Fruit fly (Drosophila melanogaster) whole organism, embryonic: ENCODE measurements around the gene ATPsynG.

ENCODE experiments used
- Asciz ChIP-seq: fragments of 200-800 bp; sonication (Bioruptor generic); optimal IDR thresholded peaks from 2 replicates; lab custom pipeline; 2017; ENCODE audit warnings: missing biosample characterization, mild to moderate bottlenecking, missing genetic modification characterization, missing genetic modification reagents
- CG1024 ChIP-seq: fragments of 200-800 bp; sonication (Bioruptor generic); IDR thresholded peaks from 2 replicates; pipeline ENCODE4 v1.3.6; 2022; ENCODE audit warnings: missing biosample characterization, missing genetic modification characterization
- CG10565 ChIP-seq: fragments of 200-800 bp; sonication (Bioruptor generic); optimal IDR thresholded peaks from 3 replicates; lab custom pipeline; 2016; ENCODE audit warnings: missing biosample characterization, mild to moderate bottlenecking, missing genetic modification characterization
- CG11696 ChIP-seq: fragments of 200-800 bp; sonication (Bioruptor generic); IDR thresholded peaks from 2 replicates; pipeline ENCODE4 v1.3.6; 2022; ENCODE audit warnings: missing biosample characterization, missing genetic modification characterization
- CG12104 ChIP-seq: fragments of 200-800 bp; sonication (Bioruptor generic); optimal IDR thresholded peaks from 3 replicates; lab custom pipeline; 2016; ENCODE audit warnings: missing biosample characterization, missing genetic modification characterization
- CG13775 ChIP-seq: fragments of 200-800 bp; sonication (Bioruptor generic); optimal IDR thresholded peaks from 3 replicates; lab custom pipeline; 2017; ENCODE audit warnings: missing biosample characterization, mild to moderate bottlenecking, missing genetic modification characterization
- CG15269 ChIP-seq: fragments of 200-800 bp; sonication (Bioruptor generic); optimal IDR thresholded peaks from 2 replicates; lab custom pipeline; 2018; ENCODE audit warnings: missing biosample characterization, mild to moderate bottlenecking, missing genetic modification characterization, moderate library complexity
- CG1602 ChIP-seq: fragments of 200-800 bp; sonication (Bioruptor generic); optimal IDR thresholded peaks from 3 replicates; lab custom pipeline; 2016; ENCODE audit warnings: missing biosample characterization, missing genetic modification characterization
- CG16863 ChIP-seq: fragments of 200-800 bp; sonication (Bioruptor generic); optimal IDR thresholded peaks from 3 replicates; lab custom pipeline; 2016; ENCODE audit warnings: missing biosample characterization, missing genetic modification characterization
- CG17328 ChIP-seq: fragments of 200-800 bp; sonication (Bioruptor generic); IDR thresholded peaks from 2 replicates; pipeline ENCODE4 v1.3.6; 2022; ENCODE audit warnings: missing biosample characterization, missing genetic modification characterization
- CG3163 ChIP-seq: fragments of 200-800 bp; sonication (Bioruptor generic); optimal IDR thresholded peaks from 3 replicates; lab custom pipeline; 2016; ENCODE audit warnings: missing biosample characterization, missing genetic modification characterization
- CG4404 ChIP-seq: fragments of 200-800 bp; sonication (Bioruptor generic); IDR thresholded peaks from 2 replicates; pipeline ENCODE4 v1.3.6; 2022; ENCODE audit warnings: missing biosample characterization, missing genetic modification characterization
- CG4424 ChIP-seq: fragments of 200-800 bp; sonication (Bioruptor generic); optimal IDR thresholded peaks from 3 replicates; lab custom pipeline; 2016; ENCODE audit warnings: missing biosample characterization, missing genetic modification characterization
- CG4707 ChIP-seq: fragments of 200-800 bp; sonication (Bioruptor generic); optimal IDR thresholded peaks from 2 replicates; lab custom pipeline; 2018; ENCODE audit warnings: missing biosample characterization, mild to moderate bottlenecking, missing genetic modification characterization, moderate library complexity
- CG4730 ChIP-seq: fragments of 200-800 bp; sonication (Bioruptor generic); IDR thresholded peaks from 2 replicates; pipeline ENCODE4 v1.3.6; 2022; ENCODE audit warnings: missing biosample characterization, missing genetic modification characterization
- CG6254 ChIP-seq: fragments of 200-800 bp; sonication (Bioruptor generic); optimal IDR thresholded peaks from 3 replicates; lab custom pipeline; 2017; ENCODE audit warnings: mild to moderate bottlenecking, missing biosample characterization, missing genetic modification reagents, missing genetic modification characterization
- CG8290 ChIP-seq, 3 experiments: fragments of 200-800 bp; sonication (Bioruptor generic); optimal IDR thresholded peaks; 2 replicates each; lab custom pipeline; 2016 to 2019; ENCODE audit warnings: missing biosample characterization in 3 of 3, missing genetic modification characterization in 3 of 3, mild to moderate bottlenecking in 2 of 3, moderate library complexity in 1 of 3
- CG9817 ChIP-seq: fragments of 200-800 bp; sonication (Bioruptor generic); optimal IDR thresholded peaks from 2 replicates; lab custom pipeline; 2018; ENCODE audit warnings: missing biosample characterization, mild to moderate bottlenecking, missing genetic modification characterization, moderate library complexity
- E2f1 ChIP-seq: fragments of 200-800 bp; sonication (Bioruptor generic); IDR thresholded peaks from 2 replicates; pipeline ENCODE4 v1.3.6; 2022; ENCODE audit warnings: missing biosample characterization, missing genetic modification characterization
- Ets65A ChIP-seq: fragments of 200-800 bp; sonication (Bioruptor generic); peaks from one replicate; lab custom pipeline; 2016; ENCODE audit warnings: missing biosample characterization, missing genetic modification characterization
- HmgZ ChIP-seq: fragments of 200-800 bp; sonication (Bioruptor generic); optimal IDR thresholded peaks from 2 replicates; lab custom pipeline; 2018; ENCODE audit warnings: missing biosample characterization, mild to moderate bottlenecking, missing genetic modification characterization
- NFAT ChIP-seq: fragments of 200-800 bp; sonication (Bioruptor generic); IDR thresholded peaks from 2 replicates; pipeline ENCODE4 v1.3.6; 2022; ENCODE audit warnings: missing biosample characterization, missing genetic modification characterization
- NK7.1 ChIP-seq: fragments of 200-800 bp; sonication (Bioruptor generic); optimal IDR thresholded peaks from 3 replicates; lab custom pipeline; 2016; ENCODE audit warnings: missing biosample characterization, missing genetic modification characterization
- Nf-YA ChIP-seq: fragments of 200-800 bp; sonication (Bioruptor generic); IDR thresholded peaks from 2 replicates; pipeline ENCODE4 v1.3.6; 2022; ENCODE audit warnings: missing biosample characterization, missing genetic modification characterization
- Oli ChIP-seq: fragments of 200-800 bp; sonication (Bioruptor generic); optimal IDR thresholded peaks from 2 replicates; lab custom pipeline; 2018; ENCODE audit warnings: missing biosample characterization, mild to moderate bottlenecking, missing genetic modification characterization, moderate library complexity
- Ptx1 ChIP-seq: fragments of 200-800 bp; sonication (Bioruptor generic); IDR thresholded peaks from 2 replicates; pipeline ENCODE4 v1.3.6; 2022; ENCODE audit warnings: missing biosample characterization, missing genetic modification characterization
- Sox100B ChIP-seq: fragments of 200-800 bp; sonication (Bioruptor generic); optimal IDR thresholded peaks from 3 replicates; lab custom pipeline; 2018; ENCODE audit warnings: missing biosample characterization, mild to moderate bottlenecking, missing genetic modification characterization
- Sry-β ChIP-seq: fragments of 200-800 bp; sonication (Bioruptor generic); optimal IDR thresholded peaks from 2 replicates; lab custom pipeline; 2018; ENCODE audit warnings: missing biosample characterization, mild to moderate bottlenecking, missing genetic modification characterization, moderate library complexity
- Xrp1 ChIP-seq: fragments of 200-800 bp; sonication (Bioruptor generic); IDR thresholded peaks from 2 replicates; pipeline ENCODE4 v1.3.6; 2022; ENCODE audit warnings: missing biosample characterization, missing genetic modification characterization
- bigmax ChIP-seq: fragments of 200-800 bp; sonication (Bioruptor generic); optimal IDR thresholded peaks from 2 replicates; lab custom pipeline; 2018; ENCODE audit warnings: missing biosample characterization, mild to moderate bottlenecking, missing genetic modification characterization
- cas ChIP-seq: fragments of 200-800 bp; sonication (Bioruptor generic); IDR thresholded peaks from 2 replicates; pipeline ENCODE4 v1.3.6; 2022; ENCODE audit warnings: missing biosample characterization, missing genetic modification characterization
- chn ChIP-seq: fragments of 200-800 bp; sonication (Bioruptor generic); optimal IDR thresholded peaks from 2 replicates; lab custom pipeline; 2016; ENCODE audit warnings: missing biosample characterization, missing genetic modification characterization
- dimm ChIP-seq: fragments of 200-800 bp; sonication (Bioruptor generic); IDR thresholded peaks from 2 replicates; pipeline ENCODE4 v1.3.6; 2022; ENCODE audit warnings: missing biosample characterization, missing genetic modification characterization
- dpn ChIP-seq, 2 experiments: fragments of 200-800 bp; sonication (Bioruptor generic); optimal IDR thresholded peaks; 3 replicates each; lab custom pipeline; 2016; ENCODE audit warnings: missing biosample characterization in 2 of 2, missing genetic modification characterization in 2 of 2
- en ChIP-seq: fragments of 200-800 bp; sonication (Bioruptor generic); optimal IDR thresholded peaks from 2 replicates; lab custom pipeline; 2016; ENCODE audit warnings: missing biosample characterization, missing genetic modification characterization
- eyg ChIP-seq: fragments of 200-800 bp; sonication (Bioruptor generic); optimal IDR thresholded peaks from 3 replicates; lab custom pipeline; 2016; ENCODE audit warnings: missing biosample characterization, missing genetic modification characterization
- fd102C ChIP-seq: fragments of 200-800 bp; sonication (Bioruptor generic); optimal IDR thresholded peaks from 2 replicates; lab custom pipeline; 2018; ENCODE audit warnings: missing biosample characterization, mild to moderate bottlenecking, missing genetic modification characterization, moderate library complexity
- gsb-n ChIP-seq: fragments of 200-800 bp; sonication (Bioruptor generic); optimal IDR thresholded peaks from 3 replicates; lab custom pipeline; 2018; ENCODE audit warnings: missing biosample characterization, mild to moderate bottlenecking, missing genetic modification characterization
- hb ChIP-seq: fragments of 200-800 bp; sonication (Bioruptor generic); IDR thresholded peaks from 3 replicates; pipeline ENCODE4 v1.3.6; 2022; ENCODE audit warnings: missing biosample characterization, missing genetic modification characterization; ENCODE audit not compliant: partially characterized antibody
- lilli ChIP-seq: fragments of 200-800 bp; sonication (Bioruptor generic); optimal IDR thresholded peaks from 3 replicates; lab custom pipeline; 2016; ENCODE audit warnings: missing biosample characterization, missing genetic modification characterization
- onecut ChIP-seq: fragments of 200-800 bp; sonication (Bioruptor generic); IDR thresholded peaks from 2 replicates; pipeline ENCODE4 v1.3.6; 2022; ENCODE audit warnings: missing biosample characterization, missing genetic modification characterization
- row ChIP-seq: fragments of 200-800 bp; sonication (Bioruptor generic); IDR thresholded peaks from 3 replicates; pipeline ENCODE4 v1.3.6; 2022; ENCODE audit warnings: missing biosample characterization, missing genetic modification characterization
- sc ChIP-seq, 3 experiments: fragments of >200 bp in 2 of 3; fragments of 200-800 bp in 1 of 3; sonication (Bioruptor generic) in 1 of 3; optimal IDR thresholded peaks; 2 replicates in 2 of 3; 3 replicates in 1 of 3; lab custom pipeline; 2017; ENCODE audit warnings: mild to moderate bottlenecking in 1 of 3, missing biosample characterization in 1 of 3, missing genetic modification characterization in 1 of 3, missing genetic modification reagents in 1 of 3
- sens ChIP-seq: fragments of 200-800 bp; sonication (Bioruptor generic); peaks from one replicate; lab custom pipeline; 2016; ENCODE audit warnings: missing biosample characterization, missing genetic modification characterization
- slp2 ChIP-seq: fragments of 200-800 bp; sonication (Bioruptor generic); optimal IDR thresholded peaks from 2 replicates; lab custom pipeline; 2016; ENCODE audit warnings: missing biosample characterization, missing genetic modification characterization
- sob ChIP-seq: fragments of 200-800 bp; sonication (Bioruptor generic); IDR thresholded peaks from 2 replicates; pipeline ENCODE4 v1.3.6; 2022; ENCODE audit warnings: missing biosample characterization, missing genetic modification characterization
- sqz ChIP-seq: fragments of 200-800 bp; sonication (Bioruptor generic); optimal IDR thresholded peaks from 3 replicates; lab custom pipeline; 2018; ENCODE audit warnings: missing biosample characterization, mild to moderate bottlenecking, missing genetic modification characterization
- sr ChIP-seq: fragments of 200-800 bp; sonication (Bioruptor generic); IDR thresholded peaks from 3 replicates; pipeline ENCODE4 v1.3.6; 2022; ENCODE audit warnings: missing biosample characterization, missing genetic modification characterization
- unpg ChIP-seq: fragments of 200-800 bp; sonication (Bioruptor generic); optimal IDR thresholded peaks from 3 replicates; lab custom pipeline; 2018; ENCODE audit warnings: missing biosample characterization, mild to moderate bottlenecking, missing genetic modification characterization, moderate library complexity
- vvl ChIP-seq: fragments of 200-800 bp; sonication (Bioruptor generic); IDR thresholded peaks from 2 replicates; pipeline ENCODE4 v1.3.6; 2022; ENCODE audit warnings: missing biosample characterization, missing genetic modification characterization
- zfh1 ChIP-seq: fragments of 200-800 bp; sonication (Bioruptor generic); IDR thresholded peaks from 3 replicates; pipeline ENCODE4 v1.3.6; 2022; ENCODE audit warnings: missing biosample characterization, missing genetic modification characterization

ATPsynG gene

dm6 chr2L:10987370-10987853, 11.2 kb upstream of the ATPsynG start, which contains the start of the genes piwi and CG12253 (continued):
- peak; percentile 67; the same call in 2 of the 3 replicates for TF ChIP-seq zfh1 (GFP tag; lab: Robert Waterston, UW)
- no peak for TF ChIP-seq fd102C (GFP tag; lab: Kevin White, UChicago)
- TF ChIP-seq dimm (GFP tag; lab: Robert Waterston, UW) = no peak
- TF ChIP-seq CG16863 (GFP tag; lab: Kevin White, UChicago) = peak; percentile 23
- peak; percentile 82; the same call in 1 of the 2 replicates for TF ChIP-seq CG17328 (GFP tag; lab: Robert Waterston, UW)
- TF ChIP-seq dpn (GFP tag; optimal IDR thresholded peaks at IDR 0.05; lab: Kevin White, UChicago) = peak; percentile 31 to 77
- no peak for TF ChIP-seq sqz (GFP tag; lab: Kevin White, UChicago)
- peak; percentile 92 for TF ChIP-seq Ptx1 (GFP tag; lab: Robert Waterston, UW)
- TF ChIP-seq hb (GFP tag; lab: Robert Waterston, UW) = no peak
- TF ChIP-seq onecut (GFP tag; lab: Robert Waterston, UW) = no peak
- peak; percentile 24 for TF ChIP-seq Ets65A (GFP tag; lab: Kevin White, UChicago)
- peak; percentile 86 for TF ChIP-seq CG13775
- no peak for TF ChIP-seq Oli
- TF ChIP-seq CG4404 (GFP tag; lab: Robert Waterston, UW) = no peak
- 0 out of 2 replicates have a peak, but pooled peaks have one; percentile 33 for TF ChIP-seq CG1024 (GFP tag; lab: Robert Waterston, UW)
- peak; percentile 55 for TF ChIP-seq Nf-YA (GFP tag; lab: Robert Waterston, UW)
- TF ChIP-seq CG11696 (GFP tag; lab: Robert Waterston, UW) = no peak
- TF ChIP-seq eyg (GFP tag; lab: Kevin White, UChicago) = no peak
- no peak for TF ChIP-seq slp2 (GFP tag; lab: Kevin White, UChicago)
- TF ChIP-seq CG8290 (GFP tag; optimal IDR thresholded peaks at IDR 0.05; lab: Kevin White, UChicago) = peak; percentile 33
- no peak for TF ChIP-seq CG8290 (tag; optimal IDR thresholded peaks at IDR 0.05; lab: Kevin White, UChicago)
- TF ChIP-seq Xrp1 (GFP tag; lab: Robert Waterston, UW) = peak; percentile 27; the same call in 1 of the 2 replicates
- TF ChIP-seq Sry-β (GFP tag; lab: Kevin White, UChicago) = no peak
- no peak; the same call in none of the 2 replicates for TF ChIP-seq vvl (GFP tag; lab: Robert Waterston, UW)
- peak; percentile 83 for TF ChIP-seq row (GFP tag; lab: Robert Waterston, UW)
- no peak for TF ChIP-seq CG3163 (GFP tag; lab: Kevin White, UChicago)
- TF ChIP-seq NFAT (GFP tag; lab: Robert Waterston, UW) = no peak
- TF ChIP-seq Asciz (GFP tag; lab: Kevin White, UChicago) = peak; percentile 20
- no peak for TF ChIP-seq CG6254 (GFP tag; lab: Kevin White, UChicago)
- TF ChIP-seq sr (GFP tag; lab: Robert Waterston, UW) = no peak
- TF ChIP-seq sob (GFP tag; lab: Robert Waterston, UW) = peak; percentile 85; the same call in 1 of the 2 replicates
- no peak for TF ChIP-seq sc (optimal IDR thresholded peaks at IDR 0.05; lab: Kevin White, UChicago)
- TF ChIP-seq sc (GFP tag; optimal IDR thresholded peaks at IDR 0.05; lab: Kevin White, UChicago) = peak; percentile 67
- peak; percentile 62 for TF ChIP-seq lilli (GFP tag; lab: Kevin White, UChicago)
- TF ChIP-seq CG4424 (GFP tag; lab: Kevin White, UChicago) = peak; percentile 42
- peak; percentile 71 for TF ChIP-seq sens (GFP tag; lab: Kevin White, UChicago)
- TF ChIP-seq CG1602 (GFP tag; lab: Kevin White, UChicago) = peak; percentile 79
- no peak for TF ChIP-seq NK7.1 (GFP tag; lab: Kevin White, UChicago)
- peak; percentile 29; the same call in 1 of the 2 replicates for TF ChIP-seq E2f1
- TF ChIP-seq chn (GFP tag; lab: Kevin White, UChicago) = peak; percentile 22
- TF ChIP-seq gsb-n (tag; lab: Kevin White, UChicago) = no peak
- peak; percentile 68 for TF ChIP-seq Sox100B
- peak; percentile 89 for TF ChIP-seq unpg (GFP tag; lab: Kevin White, UChicago)
- TF ChIP-seq CG15269 (tag; lab: Kevin White, UChicago) = no peak
- TF ChIP-seq cas (GFP tag; lab: Robert Waterston, UW) = no peak
- no peak for TF ChIP-seq CG10565 (GFP tag; lab: Kevin White, UChicago)
- TF ChIP-seq HmgZ (tag; lab: Kevin White, UChicago) = peak; percentile 50
- no peak for TF ChIP-seq bigmax (GFP tag; lab: Kevin White, UChicago)
- peak; percentile 7 for TF ChIP-seq CG4707
- TF ChIP-seq CG12104 (GFP tag; lab: Kevin White, UChicago) = peak; percentile 19
- TF ChIP-seq CG9817 (tag; lab: Kevin White, UChicago) = peak; percentile 78
- no peak for TF ChIP-seq en (GFP tag; lab: Kevin White, UChicago)
- TF ChIP-seq CG4730 (GFP tag; lab: Robert Waterston, UW) = no peak
